Worm (Caenorhabditis elegans): Measurements from ENCODE around the gene F11E6.8.

Gene F11E6.8

ce11 chrIV:17450443-17450842, at the start of gene F11E6.8:
Gene F11E6.8 (minus strand): TSS chrIV:17450543.
- TF ChIP-seq pha-4 (tag; optimal IDR thresholded peaks at IDR 0.05) (no peak), lin-13 (tag; optimal IDR thresholded peaks at IDR 0.05) (no peak)

ce11 chrIV:17490679-17491078, 40.3 kb upstream of the F11E6.8 start, which contains the start of gene nas-6:
Gene nas-6 (minus strand): TSS chrIV:17490779.
- TF ChIP-seq unc-120 (tag; optimal IDR thresholded peaks at IDR 0.05; ENCODE audit: poor library complexity, severe bottlenecking) (no peak), unc-39 (tag; optimal IDR thresholded peaks at IDR 0.05) (no peak), blmp-1 (tag; optimal IDR thresholded peaks at IDR 0.05) (no peak), hlh-1 (tag; optimal IDR thresholded peaks at IDR 0.05) (no peak), pha-4 (tag; optimal IDR thresholded peaks at IDR 0.05) (peak; percentile 11)

ce11 chrIV:17483230-17483629, 32.9 kb upstream of the F11E6.8 start, which contains the start of gene rabr-2:
Gene rabr-2 (minus strand): TSS chrIV:17483330.
- TF ChIP-seq ztf-11 (tag; optimal IDR thresholded peaks at IDR 0.05) (no peak), ces-1 (GFP tag; optimal IDR thresholded peaks at IDR 0.05) (no peak), drap-1 (GFP tag; optimal IDR thresholded peaks at IDR 0.05) (no peak), tbx-8 (GFP tag; optimal IDR thresholded peaks at IDR 0.05) (no peak), ceh-43 (GFP tag; optimal IDR thresholded peaks at IDR 0.05) (no peak), elt-1 (tag; optimal IDR thresholded peaks at IDR 0.05; ENCODE audit: borderline replicate concordance, insufficient read depth) (no peak), ham-2 (GFP tag; optimal IDR thresholded peaks at IDR 0.05) (no peak), nhr-237 (tag; optimal IDR thresholded peaks at IDR 0.05) (no peak), mab-5 (tag; optimal IDR thresholded peaks at IDR 0.05) (no peak), flh-1 (GFP tag; optimal IDR thresholded peaks at IDR 0.05) (no peak), lin-13 (tag; optimal IDR thresholded peaks at IDR 0.05) (no peak), unc-39 (tag; optimal IDR thresholded peaks at IDR 0.05) (no peak), nhr-76 (tag; optimal IDR thresholded peaks at IDR 0.05) (no peak), nhr-28 (tag; optimal IDR thresholded peaks at IDR 0.05) (no peak)

- no peak for TF ChIP-seq zip-8 (tag; optimal IDR thresholded peaks at IDR 0.05)
- TF ChIP-seq tbx-8 (GFP tag; optimal IDR thresholded peaks at IDR 0.05) = no peak
- no peak for TF ChIP-seq drap-1 (GFP tag; optimal IDR thresholded peaks at IDR 0.05)
- TF ChIP-seq ces-1 (GFP tag; optimal IDR thresholded peaks at IDR 0.05) = no peak
- TF ChIP-seq mab-5 (tag; optimal IDR thresholded peaks at IDR 0.05) = no peak
- TF ChIP-seq elt-1 (tag; optimal IDR thresholded peaks at IDR 0.05; ENCODE audit: borderline replicate concordance, insufficient read depth) = no peak
- TF ChIP-seq ceh-39 (tag; optimal IDR thresholded peaks at IDR 0.05) = no peak
- no peak for TF ChIP-seq mls-2 (tag; optimal IDR thresholded peaks at IDR 0.05)
- no peak for TF ChIP-seq lin-32 (GFP tag; optimal IDR thresholded peaks at IDR 0.05)
- no peak for TF ChIP-seq sem-2 (GFP tag; optimal IDR thresholded peaks at IDR 0.05)
- TF ChIP-seq snpc-4 (tag; optimal IDR thresholded peaks at IDR 0.05) = no peak
- no peak for TF ChIP-seq nhr-28 (tag; optimal IDR thresholded peaks at IDR 0.05)
- no peak for TF ChIP-seq lsy-2 (tag; optimal IDR thresholded peaks at IDR 0.05)
- no peak for TF ChIP-seq elt-3 (tag; optimal IDR thresholded peaks at IDR 0.05)
- no peak for TF ChIP-seq ceh-43 (GFP tag; optimal IDR thresholded peaks at IDR 0.05)
- no peak for TF ChIP-seq blmp-1 (tag; optimal IDR thresholded peaks at IDR 0.05)
- TF ChIP-seq M03D4.4 (tag; optimal IDR thresholded peaks at IDR 0.05) = no peak
- TF ChIP-seq flh-1 (GFP tag; optimal IDR thresholded peaks at IDR 0.05) = no peak
Measured at ce11 chrIV:17475743-17476142, 25.4 kb upstream of the F11E6.8 start, which contains the start of gene grl-24. Gene grl-24 (minus strand): TSS chrIV:17475843.

ce11 chrIV:17475242-17475641, 24.9 kb upstream of the F11E6.8 start, which contains the start of gene F11E6.9:
Gene F11E6.9 (minus strand): TSS chrIV:17475342.
- TF ChIP-seq elt-1 (tag; optimal IDR thresholded peaks at IDR 0.05; ENCODE audit: borderline replicate concordance, insufficient read depth) = no peak
- TF ChIP-seq mep-1 (tag; optimal IDR thresholded peaks at IDR 0.05) = no peak
- TF ChIP-seq elt-3 (tag; optimal IDR thresholded peaks at IDR 0.05) = no peak
- TF ChIP-seq ces-1 (GFP tag; optimal IDR thresholded peaks at IDR 0.05) = no peak
- TF ChIP-seq ztf-11 (tag; optimal IDR thresholded peaks at IDR 0.05) = no peak
- TF ChIP-seq bed-3 (GFP tag; optimal IDR thresholded peaks at IDR 0.05) = no peak
- no peak for TF ChIP-seq unc-62 (GFP tag; optimal IDR thresholded peaks at IDR 0.05)
- TF ChIP-seq nhr-12 (tag; optimal IDR thresholded peaks at IDR 0.05) = no peak
- no peak for TF ChIP-seq lin-13 (tag; optimal IDR thresholded peaks at IDR 0.05)
- TF ChIP-seq tbx-8 (GFP tag; optimal IDR thresholded peaks at IDR 0.05) = no peak

All from whole organism, mixed stage, embryonic.